Worm (Caenorhabditis elegans): ENCODE data around the gene asna-1.

asna-1 gene

DNA sequence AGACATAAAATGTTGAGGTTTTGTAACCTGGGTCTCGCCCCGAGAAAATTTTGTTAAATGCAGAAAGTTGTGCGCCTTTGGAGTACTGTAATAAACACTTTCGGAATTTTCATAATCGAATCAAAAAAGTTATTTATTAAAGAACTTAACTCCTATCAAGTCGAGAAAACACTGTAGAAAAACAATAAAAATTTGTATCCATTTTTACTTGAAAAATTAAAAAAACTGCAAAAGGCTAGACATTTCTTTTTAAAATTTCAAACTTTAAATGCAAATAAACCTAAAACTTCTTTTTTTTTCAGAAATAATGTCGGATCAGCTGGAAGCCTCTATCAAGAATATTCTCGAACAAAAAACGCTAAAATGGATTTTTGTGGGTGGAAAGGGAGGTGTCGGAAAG is at the start of gene asna-1:
asna-1 (plus strand) TSS at position 301 of the 400 bp plus-strand sequence.
- TF ChIP-seq unc-62 (GFP tag; optimal IDR thresholded peaks at IDR 0.05), result no peak

DNA sequence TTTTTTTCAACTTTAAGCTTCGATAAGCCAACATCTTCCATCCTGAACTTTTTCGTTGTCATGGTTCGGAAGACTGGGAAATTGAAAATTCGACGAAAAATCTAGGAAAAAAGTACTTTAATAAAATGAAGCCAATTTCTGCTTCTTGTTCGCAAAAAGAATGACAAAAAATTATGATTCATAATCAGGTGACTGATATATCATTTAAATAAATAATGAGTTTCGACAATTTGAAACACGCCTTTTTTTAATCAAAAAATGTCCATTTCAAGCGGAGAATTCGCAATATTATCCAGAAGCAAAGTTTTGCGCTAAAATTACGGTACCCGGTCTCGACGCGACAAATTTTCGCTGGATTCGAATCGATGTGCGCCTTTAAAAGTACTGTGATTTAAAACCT is 49.8 kb upstream of the asna-1 start, which contains the start of gene F44E2.6:
F44E2.6 (minus strand) TSS at position 101 of the 400 bp plus-strand sequence.
- no peak for TF ChIP-seq unc-62 (GFP tag; optimal IDR thresholded peaks at IDR 0.05)

DNA sequence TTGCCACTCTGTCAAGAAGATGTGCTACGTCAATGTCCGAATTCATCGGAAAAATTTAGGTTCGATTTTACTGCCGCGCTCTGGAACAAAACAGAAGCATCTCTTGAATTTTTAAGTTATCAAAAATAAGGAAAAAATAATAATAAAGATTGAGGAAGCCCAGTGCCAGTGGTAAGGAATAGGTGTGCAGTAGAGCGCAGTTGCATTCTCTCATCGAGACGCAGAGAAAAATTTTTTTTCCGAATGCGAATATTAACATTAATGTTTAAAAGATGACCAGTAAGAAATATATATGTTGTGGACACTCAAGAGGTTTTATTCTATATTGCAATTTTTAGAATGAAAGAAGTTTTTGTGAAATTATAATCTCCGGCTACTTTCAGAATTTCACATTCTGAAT is 47.2 kb upstream of the asna-1 start:
- no peak for TF ChIP-seq unc-62 (GFP tag; optimal IDR thresholded peaks at IDR 0.05)

DNA sequence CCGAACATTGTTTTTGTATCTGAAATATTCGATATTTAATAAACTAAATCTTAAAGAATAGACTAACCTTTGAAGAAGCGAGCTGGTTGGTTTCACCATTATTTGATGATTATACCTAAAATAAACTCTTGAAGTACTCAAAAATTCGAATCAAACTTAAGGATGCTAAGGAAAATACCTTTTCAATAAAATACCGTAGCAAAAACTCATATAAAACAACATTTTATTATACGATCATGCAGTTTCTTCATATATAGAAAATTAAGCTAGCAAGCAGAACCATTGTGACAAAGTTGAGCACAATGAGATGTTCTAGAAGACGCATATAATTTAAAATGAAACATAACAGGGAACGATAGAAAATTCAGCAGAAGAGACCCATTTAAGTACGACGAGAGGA is 46.5 kb upstream of the asna-1 start, which contains the start of gene F44E2.7:
F44E2.7 (minus strand) TSS at position 101 of the 400 bp plus-strand sequence.
- no peak for TF ChIP-seq unc-62 (GFP tag; optimal IDR thresholded peaks at IDR 0.05)

DNA sequence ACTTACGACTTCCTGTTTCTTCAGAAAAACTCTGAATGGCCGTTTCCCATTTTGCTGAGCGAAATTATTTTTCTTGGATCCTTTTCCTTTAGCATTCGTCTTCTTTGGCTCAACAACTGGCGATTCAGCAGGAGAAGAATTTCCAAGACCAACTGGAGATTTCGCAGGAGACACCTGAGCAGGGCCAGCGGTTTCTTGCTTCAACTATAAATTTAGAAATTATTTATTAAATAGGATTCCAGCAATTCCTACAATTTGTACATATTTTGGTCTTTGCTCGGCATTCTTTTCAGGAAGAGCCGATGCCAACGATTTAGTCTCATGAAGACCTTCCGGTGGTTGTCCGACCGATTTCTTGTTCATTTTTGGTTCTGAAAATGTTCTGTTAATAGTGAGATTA is 45.4 kb upstream of the asna-1 start, which contains the start of gene F44E2.8:
F44E2.8 (minus strand) TSS at position 371 of the 400 bp plus-strand sequence.
- TF ChIP-seq unc-62 (GFP tag; optimal IDR thresholded peaks at IDR 0.05), result no peak

DNA sequence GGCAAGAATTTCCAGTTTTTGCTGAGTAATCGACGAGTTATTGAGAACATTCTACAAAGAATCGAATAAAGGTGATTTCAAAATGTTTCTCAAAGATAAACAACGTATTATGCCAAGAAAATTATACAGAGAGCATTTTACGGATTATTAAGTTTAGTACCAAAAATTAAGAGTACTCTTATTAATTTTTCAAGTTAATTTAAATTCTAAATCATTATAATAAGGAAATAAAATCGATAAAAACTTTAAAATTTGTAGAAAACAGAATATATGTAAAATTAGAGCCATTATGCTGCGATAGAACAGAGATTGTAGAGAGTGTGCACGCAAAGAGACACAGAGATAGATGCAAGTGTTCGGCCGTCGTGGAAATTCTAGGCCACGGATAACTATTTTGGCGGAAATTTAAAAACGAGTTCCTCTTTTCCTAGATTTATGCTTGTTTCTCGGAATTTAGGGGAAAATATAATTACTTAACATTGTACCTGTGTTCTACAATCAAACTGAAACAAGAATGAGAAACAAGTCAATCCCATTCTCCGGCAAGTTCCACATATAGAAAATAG is 44.3 kb upstream of the asna-1 start, which contains the start of gene F44E2.9:
F44E2.9 (minus strand) TSS at position 51 of the 566 bp plus-strand sequence.
- TF ChIP-seq unc-62 (GFP tag; optimal IDR thresholded peaks at IDR 0.05), result no peak

DNA sequence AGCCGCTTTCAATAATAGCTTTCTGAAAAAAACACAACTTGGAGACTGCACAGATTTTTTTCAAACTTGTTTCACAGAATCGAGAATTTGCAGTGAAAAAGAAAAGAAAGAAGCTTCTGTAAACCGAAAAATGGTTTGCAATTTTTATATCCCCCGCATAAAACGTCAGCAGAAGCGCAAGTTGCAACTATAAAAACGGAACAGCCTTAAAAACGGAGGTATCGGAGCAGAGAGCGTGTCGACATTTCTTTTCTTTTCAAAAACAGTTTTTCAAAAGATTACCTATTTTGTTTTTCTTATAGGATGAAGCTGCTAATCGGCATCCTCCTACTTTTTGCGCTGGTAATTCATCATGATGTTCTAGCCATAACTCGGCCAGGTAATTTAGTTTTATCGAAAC is 42.9 kb upstream of the asna-1 start, which contains the start of gene plg-1:
plg-1 (plus strand) TSS at position 301 of the 400 bp plus-strand sequence.
- TF ChIP-seq unc-62 (GFP tag; optimal IDR thresholded peaks at IDR 0.05), result no peak

DNA sequence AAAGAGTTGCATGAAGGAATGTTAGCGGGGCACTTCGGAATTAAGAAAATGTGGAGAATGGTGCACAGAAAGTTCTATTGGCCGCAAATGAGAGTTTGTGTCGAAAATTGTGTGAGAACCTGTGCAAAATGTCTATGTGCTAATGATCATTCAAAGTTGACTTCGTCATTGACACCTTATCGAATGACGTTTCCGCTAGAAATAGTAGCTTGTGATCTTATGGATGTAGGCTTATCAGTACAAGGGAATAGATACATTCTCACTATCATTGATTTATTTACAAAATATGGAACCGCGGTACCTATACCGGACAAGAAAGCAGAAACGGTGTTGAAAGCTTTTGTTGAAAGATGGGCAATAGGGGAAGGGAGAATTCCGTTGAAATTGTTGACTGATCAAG is 36.4 kb upstream of the asna-1 start:
- no peak for TF ChIP-seq unc-62 (GFP tag; optimal IDR thresholded peaks at IDR 0.05)

DNA sequence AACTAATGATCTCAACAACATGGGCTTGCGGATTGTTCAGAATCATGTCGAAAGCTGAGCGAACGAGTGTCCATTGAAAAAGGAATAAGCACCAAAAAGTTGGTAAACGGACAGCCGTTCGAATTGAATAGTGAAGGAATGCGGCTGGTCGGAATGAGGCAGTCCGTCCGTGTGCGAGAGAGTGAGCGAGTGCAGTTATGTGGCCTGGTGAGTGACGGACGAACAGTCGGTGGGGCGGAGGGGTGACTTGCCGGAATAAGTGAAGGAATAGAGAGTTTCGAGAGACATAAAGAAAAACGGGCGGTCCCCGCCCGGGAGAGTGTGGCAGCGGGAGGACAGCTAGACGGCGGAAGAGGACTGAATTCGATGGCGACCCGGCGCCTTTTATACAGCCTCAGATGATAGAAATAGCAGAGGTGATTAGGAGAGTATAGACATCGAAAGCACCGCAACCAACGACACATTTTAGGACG is 29.6 kb upstream of the asna-1 start:
- TF ChIP-seq unc-62 (GFP tag; optimal IDR thresholded peaks at IDR 0.05), result no peak

DNA sequence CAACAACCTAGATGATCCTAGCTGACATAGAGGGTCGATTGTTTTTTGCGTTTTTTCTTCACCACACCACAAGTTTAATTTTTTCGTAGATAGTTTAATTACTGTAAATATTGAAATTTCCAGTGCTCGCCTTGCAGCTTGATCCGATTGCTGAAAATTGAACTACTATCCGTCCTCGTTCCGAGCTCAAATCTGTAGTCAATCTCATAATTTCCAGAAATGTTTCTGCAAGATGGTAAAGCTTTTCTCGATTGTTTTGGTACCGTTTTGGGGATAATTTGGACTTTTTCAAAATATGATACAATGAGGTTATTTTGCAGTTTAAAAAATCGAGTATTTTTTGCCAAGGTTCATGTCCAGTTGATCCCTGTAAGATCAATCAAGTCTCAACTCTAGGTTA is 28.8 kb upstream of the asna-1 start:
- TF ChIP-seq unc-62 (GFP tag; optimal IDR thresholded peaks at IDR 0.05), result no peak

DNA sequence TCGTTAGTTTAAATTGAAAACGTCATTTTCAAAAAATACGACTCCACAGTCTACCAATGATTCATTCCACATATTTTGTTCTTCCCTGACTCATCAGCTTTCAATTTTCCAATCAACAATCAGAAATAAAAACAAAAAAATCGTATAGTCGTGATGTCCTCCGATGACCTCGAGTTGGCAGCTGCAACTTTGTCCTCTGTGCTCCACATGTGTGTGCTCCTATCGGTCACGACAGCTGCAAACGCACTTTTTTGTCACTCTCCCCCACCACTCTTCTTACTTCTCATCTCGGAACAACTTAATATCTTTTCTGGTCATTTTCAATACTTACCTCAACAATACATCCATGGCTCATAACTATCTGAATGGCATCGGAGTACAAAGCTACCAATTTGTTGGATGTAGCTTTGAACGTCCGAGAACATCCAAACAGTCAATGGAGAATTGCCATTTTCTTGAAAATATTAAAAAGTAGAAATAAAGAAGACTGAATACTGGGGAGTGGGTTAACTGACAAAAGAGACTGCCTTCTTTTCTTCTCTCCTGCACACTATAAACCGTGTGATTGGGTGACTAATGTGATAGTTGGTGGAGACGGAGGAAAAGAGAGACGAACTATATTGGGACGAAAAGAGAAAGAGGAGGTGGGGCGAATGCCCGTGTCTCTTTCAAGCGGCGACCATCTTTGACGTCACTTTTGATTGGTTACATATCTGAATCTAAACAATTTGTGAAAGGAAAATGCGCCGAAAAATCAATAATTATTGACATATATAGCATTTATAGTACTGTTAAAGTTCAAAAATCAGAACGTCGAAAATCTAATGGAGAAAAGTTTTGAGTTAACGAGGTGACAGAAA is 27.7 kb upstream of the asna-1 start:
- TF ChIP-seq unc-62 (GFP tag; optimal IDR thresholded peaks at IDR 0.05), result no peak

DNA sequence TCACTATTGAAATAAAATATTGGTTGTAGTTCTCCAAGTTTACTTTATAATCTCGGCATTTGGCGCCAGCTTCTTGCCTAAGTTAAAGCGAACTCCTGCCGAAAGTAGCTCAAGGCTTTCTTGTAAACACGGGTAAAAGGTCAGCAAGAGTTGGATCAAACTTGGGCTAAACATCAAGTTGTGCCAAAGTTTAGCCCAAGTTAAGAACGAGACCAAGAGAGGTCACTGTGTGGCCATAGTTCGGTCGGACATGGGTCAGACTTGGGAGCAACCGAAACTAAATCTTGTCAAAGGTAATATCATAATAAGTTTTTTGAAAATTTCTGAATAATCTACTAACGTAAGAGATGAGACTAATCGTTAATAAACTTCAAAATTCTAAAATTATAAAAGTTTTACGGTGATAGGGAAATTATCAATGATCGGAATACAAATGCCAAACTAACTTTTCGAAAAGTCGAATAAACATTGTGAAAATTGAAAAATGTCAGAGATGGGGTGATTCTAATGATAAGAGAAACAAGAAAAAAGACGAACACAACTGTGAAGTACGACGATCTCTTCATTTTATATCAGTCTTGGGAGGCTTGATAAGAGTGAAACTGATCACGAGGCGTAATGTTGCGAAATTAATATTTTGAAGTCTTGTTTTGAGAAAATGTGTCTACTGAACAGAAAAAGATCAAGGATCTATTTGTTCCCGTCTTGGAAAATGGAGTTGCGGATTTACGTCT is 26.8 kb upstream of the asna-1 start:
- no peak for TF ChIP-seq unc-62 (GFP tag; optimal IDR thresholded peaks at IDR 0.05)

DNA sequence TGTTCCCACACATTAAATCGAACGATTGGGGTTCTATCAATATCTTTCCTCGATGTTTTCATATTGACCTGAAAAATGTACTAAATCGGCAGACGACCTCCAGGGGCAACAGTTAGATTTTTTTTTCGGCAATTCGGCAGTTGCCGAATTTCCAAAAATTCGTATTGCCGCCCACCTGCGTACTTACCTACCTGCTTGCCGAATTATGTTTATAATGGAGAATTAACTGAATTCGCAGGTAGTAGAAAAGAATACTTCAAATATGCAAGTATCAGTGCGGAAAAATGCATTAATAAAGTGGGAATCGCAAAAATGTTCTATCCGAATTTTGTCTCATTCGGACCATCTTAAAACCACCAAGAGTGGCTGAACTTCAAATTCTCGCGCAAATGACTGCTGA is 25.2 kb upstream of the asna-1 start:
- no peak for TF ChIP-seq unc-62 (GFP tag; optimal IDR thresholded peaks at IDR 0.05)

DNA sequence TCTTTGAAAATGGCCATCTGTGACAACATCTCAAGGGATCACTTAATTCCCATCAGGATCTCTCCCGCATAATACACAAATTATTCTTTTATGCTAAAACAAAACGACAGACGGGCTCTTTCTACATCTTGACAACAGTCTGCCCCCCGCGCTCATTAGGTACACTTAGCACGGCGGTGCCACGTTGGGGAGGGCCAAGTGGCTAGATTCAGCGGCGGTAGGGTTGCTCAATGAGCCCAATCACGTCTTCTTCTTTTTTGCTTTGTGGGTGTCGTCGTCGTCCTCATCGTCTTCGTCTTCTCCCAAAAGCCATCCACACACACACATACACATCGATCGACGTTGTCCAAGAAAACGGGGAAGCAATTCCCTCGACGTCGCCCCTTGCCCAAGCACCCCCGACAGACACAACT is 21.8 kb upstream of the asna-1 start:
- TF ChIP-seq unc-62 (GFP tag; optimal IDR thresholded peaks at IDR 0.05), result no peak

DNA sequence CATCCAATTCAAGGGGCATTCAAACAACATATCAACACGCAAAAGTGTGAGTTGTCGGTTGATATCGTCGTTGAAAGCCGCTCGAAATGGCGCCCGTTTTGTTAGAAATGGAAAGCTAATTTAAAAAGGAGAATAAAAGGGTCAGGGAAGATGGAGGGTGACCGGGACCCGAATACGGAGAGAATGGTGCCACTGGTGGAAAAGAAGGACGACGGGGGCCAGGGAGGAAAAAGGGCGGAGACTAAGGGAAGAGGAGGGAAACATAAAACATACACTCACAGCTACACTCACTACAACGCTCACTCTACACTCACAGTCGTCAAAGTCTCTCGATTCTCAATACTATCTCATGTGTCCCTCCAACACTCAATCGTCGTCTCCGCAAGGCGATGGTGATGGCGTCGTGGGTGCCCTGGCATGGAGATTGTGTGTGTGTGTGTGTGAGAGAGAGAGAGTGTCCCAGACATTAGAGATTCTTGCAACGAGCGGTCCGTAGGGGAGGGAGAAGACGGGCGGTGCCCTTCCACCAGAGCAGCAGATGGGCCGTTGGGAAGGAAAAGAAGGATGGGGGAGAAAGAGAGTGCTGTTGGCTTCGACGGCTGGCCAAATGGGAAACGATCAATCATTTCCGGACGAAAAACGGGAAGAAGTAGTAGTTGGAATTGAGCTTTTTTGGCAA is 20.8 kb upstream of the asna-1 start:
- TF ChIP-seq unc-62 (GFP tag; optimal IDR thresholded peaks at IDR 0.05), result no peak

Measured in whole organism, dauer.